Worm (Caenorhabditis elegans) whole organism, L4 larva: ENCODE measurements around the gene gst-44.

Source experiments
- D1046.2 ChIP-seq: fragments of 200-800 bp; sonication (Bioruptor generic); IDR thresholded peaks from 2 replicates; pipeline ENCODE4 v1.3.6; 2022; ENCODE audit warnings: missing genetic modification characterization, missing compliant biosample characterization
- F10B5.3 ChIP-seq: sonication (generic microtip); optimal IDR thresholded peaks from 2 replicates; lab custom pipeline; 2016; ENCODE audit warnings: mild to moderate bottlenecking, missing genetic modification characterization, missing compliant biosample characterization
- F26F4.8 ChIP-seq: fragments of 200-800 bp; sonication (Bioruptor generic); conservative IDR thresholded peaks from 2 replicates; pipeline ENCODE4 v1.3.6; 2022; ENCODE audit warnings: missing genetic modification characterization, missing compliant biosample characterization
- F44E2.7 ChIP-seq: fragments of 200-800 bp; sonication (Bioruptor generic); IDR thresholded peaks from 2 replicates; pipeline ENCODE4 v2.1.2; 2022; ENCODE audit warnings: missing genetic modification characterization, missing compliant biosample characterization
- T20F7.1 ChIP-seq: fragments of 200-800 bp; sonication (Bioruptor generic); optimal IDR thresholded peaks from 2 replicates; lab custom pipeline; 2018; ENCODE audit warnings: mild to moderate bottlenecking, missing genetic modification characterization, missing compliant biosample characterization
- T26A8.4 ChIP-seq: fragments of 200-800 bp; sonication (Bioruptor generic); IDR thresholded peaks from 2 replicates; pipeline ENCODE4 v1.3.6; 2022; ENCODE audit warnings: missing genetic modification characterization, missing compliant biosample characterization
- Y48G9A.11 ChIP-seq: fragments of 200-800 bp; sonication (Bioruptor generic); IDR thresholded peaks from 2 replicates; pipeline ENCODE4 v1.3.6; 2022; ENCODE audit warnings: missing genetic modification reagents, missing genetic modification characterization, missing compliant biosample characterization
- Y75B8A.6 ChIP-seq: fragments of 200-800 bp; sonication (Bioruptor generic); IDR thresholded peaks from 2 replicates; pipeline ENCODE4 v1.3.6; 2022; ENCODE audit warnings: missing genetic modification reagents, missing genetic modification characterization, missing compliant biosample characterization
- ZK546.5 ChIP-seq, 2 experiments: sonication (generic microtip); optimal IDR thresholded peaks; 2 replicates each; lab custom pipeline; 2017; ENCODE audit warnings: missing biosample characterization in 2 of 2, missing genetic modification characterization in 2 of 2
- aly-2 ChIP-seq: sonication (generic microtip); optimal IDR thresholded peaks from 2 replicates; lab custom pipeline; 2018; ENCODE audit warnings: missing biosample characterization, missing genetic modification characterization
- ceh-20 ChIP-seq: fragments of 200-800 bp; sonication (Bioruptor generic); IDR thresholded peaks from 2 replicates; pipeline ENCODE4 v1.3.6; 2022; ENCODE audit warnings: missing genetic modification reagents, missing genetic modification characterization, missing compliant biosample characterization
- ceh-28 ChIP-seq: fragments of 150-350 bp; optimal IDR thresholded peaks from 2 replicates; lab custom pipeline; 2014; ENCODE audit warnings: missing biosample characterization, missing genetic modification reagents, missing genetic modification characterization
- ceh-32 ChIP-seq: sonication (generic microtip); optimal IDR thresholded peaks from 2 replicates; lab custom pipeline; 2016; ENCODE audit warnings: mild to moderate bottlenecking, missing genetic modification characterization, missing compliant biosample characterization; ENCODE audit not compliant: poor library complexity
- ceh-62 ChIP-seq: sonication (generic microtip); optimal IDR thresholded peaks from 2 replicates; lab custom pipeline; 2017; ENCODE audit warnings: missing biosample characterization, missing genetic modification characterization
- ces-1 ChIP-seq: fragments of 150-350 bp; sonication (generic microtip); optimal IDR thresholded peaks from 4 replicates; lab custom pipeline; 2014; ENCODE audit warnings: missing biosample characterization, missing genetic modification reagents, missing genetic modification characterization
- cey-2 ChIP-seq: sonication (generic microtip); optimal IDR thresholded peaks from 3 replicates; lab custom pipeline; 2017; ENCODE audit warnings: missing genetic modification characterization, mild to moderate bottlenecking, missing compliant biosample characterization, antibody characterized with exemption, borderline replicate concordance; ENCODE audit not compliant: insufficient read depth
- ctbp-1 ChIP-seq: fragments of 200-800 bp; sonication (Bioruptor generic); IDR thresholded peaks from 2 replicates; pipeline ENCODE4 v1.3.6; 2022; ENCODE audit warnings: missing genetic modification reagents, missing genetic modification characterization, missing compliant biosample characterization
- daf-16 ChIP-seq, 3 experiments: sonication (generic microtip); optimal IDR thresholded peaks; 2 replicates each; lab custom pipeline; 2016 to 2017; ENCODE audit warnings: missing genetic modification characterization in 3 of 3, missing genetic modification reagents in 3 of 3, mild to moderate bottlenecking in 2 of 3, missing compliant biosample characterization in 2 of 3, missing biosample characterization in 1 of 3, moderate library complexity in 1 of 3
- daf-19 ChIP-seq: fragments of 200-800 bp; sonication (Bioruptor generic); conservative IDR thresholded peaks from 2 replicates; pipeline ENCODE4 v1.3.6; 2022; ENCODE audit warnings: missing genetic modification characterization, missing compliant biosample characterization
- dmd-8 ChIP-seq: fragments of 200-800 bp; sonication (Bioruptor generic); IDR thresholded peaks from 2 replicates; pipeline ENCODE4 v1.3.6; 2022; ENCODE audit warnings: missing genetic modification characterization, missing compliant biosample characterization
- dmd-9 ChIP-seq: fragments of 200-800 bp; sonication (Bioruptor generic); IDR thresholded peaks from 2 replicates; pipeline ENCODE4 v1.3.6; 2022; ENCODE audit warnings: missing genetic modification reagents, missing genetic modification characterization, missing compliant biosample characterization
- dpl-1 ChIP-seq: fragments of 150-350 bp; optimal IDR thresholded peaks from 2 replicates; lab custom pipeline; 2014; ENCODE audit warnings: missing biosample characterization, missing genetic modification reagents, missing genetic modification characterization
- egl-43 ChIP-seq: fragments of 200-800 bp; sonication (Bioruptor generic); IDR thresholded peaks from 2 replicates; pipeline ENCODE4 v1.3.6; 2022; ENCODE audit warnings: missing genetic modification reagents, missing genetic modification characterization, missing compliant biosample characterization
- fkh-10 ChIP-seq: fragments of 150-350 bp; optimal IDR thresholded peaks from 2 replicates; lab custom pipeline; 2014; ENCODE audit warnings: missing biosample characterization, missing genetic modification reagents, missing genetic modification characterization
- gei-8 ChIP-seq: fragments of 200-800 bp; sonication (Bioruptor generic); optimal IDR thresholded peaks from 2 replicates; lab custom pipeline; 2018; ENCODE audit warnings: mild to moderate bottlenecking, missing genetic modification characterization, missing compliant biosample characterization
- hlh-11 ChIP-seq: fragments of 200-800 bp; sonication (Bioruptor generic); optimal IDR thresholded peaks from 2 replicates; lab custom pipeline; 2018; ENCODE audit warnings: mild to moderate bottlenecking, missing genetic modification characterization, missing compliant biosample characterization
- jun-1 ChIP-seq: fragments of 150-350 bp; optimal IDR thresholded peaks from 2 replicates; lab custom pipeline; 2014; ENCODE audit warnings: missing biosample characterization, missing genetic modification reagents, missing genetic modification characterization
- lin-1 ChIP-seq: fragments of 200-800 bp; sonication (Bioruptor generic); IDR thresholded peaks from 2 replicates; pipeline ENCODE4 v1.3.6; 2022; ENCODE audit warnings: missing genetic modification reagents, missing genetic modification characterization, missing compliant biosample characterization
- lin-29 ChIP-seq: fragments of 200-800 bp; sonication (Bioruptor generic); IDR thresholded peaks from 2 replicates; pipeline ENCODE4 v1.3.6; 2022; ENCODE audit warnings: missing genetic modification reagents, missing genetic modification characterization, missing compliant biosample characterization
- lir-3 ChIP-seq: sonication (generic microtip); optimal IDR thresholded peaks from 2 replicates; lab custom pipeline; 2016; ENCODE audit warnings: mild to moderate bottlenecking, missing genetic modification characterization, missing compliant biosample characterization
- lsy-2 ChIP-seq, 2 experiments: fragments of 150-350 bp in 1 of 2; sonication (generic microtip) in 1 of 2; optimal IDR thresholded peaks; 2 replicates each; lab custom pipeline; 2014 to 2017; ENCODE audit warnings: missing biosample characterization in 2 of 2, missing genetic modification characterization in 2 of 2
- mdt-29 ChIP-seq: fragments of 200-800 bp; sonication (Bioruptor generic); IDR thresholded peaks from 2 replicates; pipeline ENCODE4 v1.3.6; 2022; ENCODE audit warnings: missing genetic modification reagents, missing genetic modification characterization, missing compliant biosample characterization
- mxl-2 ChIP-seq: fragments of 200-800 bp; sonication (Bioruptor generic); conservative IDR thresholded peaks from 2 replicates; pipeline ENCODE4 v1.3.6; 2022; ENCODE audit warnings: missing genetic modification reagents, missing genetic modification characterization, missing compliant biosample characterization
- nhr-10 ChIP-seq: fragments of 150-350 bp; optimal IDR thresholded peaks from 2 replicates; lab custom pipeline; 2014; ENCODE audit warnings: missing biosample characterization, missing genetic modification characterization
- nhr-25 ChIP-seq: sonication (generic microtip); optimal IDR thresholded peaks from 2 replicates; lab custom pipeline; 2017; ENCODE audit warnings: missing genetic modification characterization, mild to moderate bottlenecking, missing compliant biosample characterization, antibody characterized with exemption, moderate library complexity, borderline replicate concordance; ENCODE audit not compliant: insufficient read depth
- nhr-42 ChIP-seq: fragments of 200-800 bp; sonication (Bioruptor generic); IDR thresholded peaks from 2 replicates; pipeline ENCODE4 v1.3.6; 2022; ENCODE audit warnings: missing genetic modification characterization, missing compliant biosample characterization
- nhr-48 ChIP-seq: sonication (generic microtip); optimal IDR thresholded peaks from 2 replicates; lab custom pipeline; 2016; ENCODE audit warnings: mild to moderate bottlenecking, missing genetic modification characterization, missing compliant biosample characterization
- nhr-76 ChIP-seq: fragments of 150-350 bp; optimal IDR thresholded peaks from 2 replicates; lab custom pipeline; 2014; ENCODE audit warnings: missing biosample characterization, missing genetic modification characterization
- pha-4 ChIP-seq, 2 experiments: fragments of 150-350 bp in 1 of 2; fragments of 200-800 bp in 1 of 2; sonication (Bioruptor generic) in 1 of 2; IDR thresholded peaks in 1 of 2; optimal IDR thresholded peaks in 1 of 2; 2 replicates each; pipeline versions ENCODE4 v1.3.6 to Lab custom; 2014 to 2022; ENCODE audit warnings: missing genetic modification characterization in 2 of 2, missing genetic modification reagents in 2 of 2, missing biosample characterization in 1 of 2, missing compliant biosample characterization in 1 of 2
- sdz-12 ChIP-seq: fragments of 200-800 bp; sonication (Bioruptor generic); optimal IDR thresholded peaks from 2 replicates; lab custom pipeline; 2018; ENCODE audit warnings: mild to moderate bottlenecking, missing genetic modification characterization, missing compliant biosample characterization
- set-16 ChIP-seq: fragments of 200-800 bp; sonication (Bioruptor generic); IDR thresholded peaks from 2 replicates; pipeline ENCODE4 v1.3.6; 2022; ENCODE audit warnings: missing genetic modification reagents, missing genetic modification characterization, missing compliant biosample characterization
- snpc-4 ChIP-seq: fragments of 150-350 bp; optimal IDR thresholded peaks from 2 replicates; lab custom pipeline; 2014; ENCODE audit warnings: missing biosample characterization, missing genetic modification characterization
- spr-1 ChIP-seq: sonication (generic microtip); optimal IDR thresholded peaks from 2 replicates; lab custom pipeline; 2016; ENCODE audit warnings: mild to moderate bottlenecking, missing genetic modification characterization, missing compliant biosample characterization
- unc-130 ChIP-seq: sonication (generic microtip); optimal IDR thresholded peaks from 2 replicates; lab custom pipeline; 2016; ENCODE audit warnings: missing genetic modification reagents, missing genetic modification characterization, missing compliant biosample characterization
- unc-62 ChIP-seq, 3 experiments: fragments of 150-350 bp in 1 of 3; sonication (generic microtip); optimal IDR thresholded peaks in 2 of 3; peaks in 1 of 3; 1 replicate in 1 of 3; 2 replicates in 2 of 3; lab custom pipeline; 2014 to 2017; ENCODE audit warnings: missing biosample characterization in 3 of 3, missing genetic modification characterization in 3 of 3, missing genetic modification reagents in 3 of 3, missing genotype in 1 of 3
- zfp-2 ChIP-seq: sonication (generic microtip); optimal IDR thresholded peaks from 2 replicates; lab custom pipeline; 2016; ENCODE audit warnings: mild to moderate bottlenecking, missing genetic modification characterization, missing compliant biosample characterization
- zfp-3 ChIP-seq: fragments of 200-800 bp; sonication (Bioruptor generic); conservative IDR thresholded peaks from 2 replicates; pipeline ENCODE4 v1.3.6; 2022; ENCODE audit warnings: missing genetic modification reagents, missing genetic modification characterization, missing compliant biosample characterization
- ztf-11 ChIP-seq: fragments of 150-350 bp; optimal IDR thresholded peaks from 2 replicates; lab custom pipeline; 2014; ENCODE audit warnings: missing biosample characterization, missing genetic modification characterization

The gst-44 gene

DNA sequence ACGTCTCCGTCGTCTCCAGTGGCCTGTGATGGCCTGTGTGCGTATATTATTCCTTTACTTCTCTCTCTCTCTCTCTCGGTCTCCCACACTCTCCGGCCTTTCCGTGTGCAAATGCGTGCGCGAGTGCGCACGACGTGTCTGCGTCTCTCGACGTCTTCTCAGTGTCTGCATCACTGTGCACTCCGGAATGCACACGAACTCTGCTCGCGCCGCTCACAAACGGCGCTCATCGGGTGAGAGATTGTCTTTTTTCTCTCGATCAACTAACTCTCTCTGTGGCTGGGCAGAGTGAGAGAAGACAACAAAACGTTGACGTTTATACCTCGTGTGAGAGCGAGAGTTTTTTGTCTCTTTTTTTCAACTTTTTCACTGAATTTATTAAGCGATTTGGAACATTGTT, 34.8 kb upstream of the gst-44 start (continued):
- TF ChIP-seq ceh-32 (tag; lab: Kevin White, UChicago) (no peak), nhr-25 (tag; lab: Kevin White, UChicago) (peak; percentile 50), cey-2 (tag; lab: Kevin White, UChicago) (no peak), ceh-28 (tag; lab: Kevin White, UChicago) (no peak), gei-8 (peak; percentile 48), F44E2.7 (no peak), lin-1 (GFP tag; lab: Robert Waterston, UW) (peak; percentile 90), ceh-20 (GFP tag; lab: Robert Waterston, UW) (peak; percentile 83), hlh-11 (peak; percentile 97), ztf-11 (tag; lab: Kevin White, UChicago) (no peak), jun-1 (tag; lab: Kevin White, UChicago) (peak; percentile 80), F10B5.3 (tag; lab: Kevin White, UChicago) (peak; percentile 14), unc-62 (GFP tag; optimal IDR thresholded peaks at IDR 0.05 in 1 of 2; lab: Kevin White, UChicago) (peak in 1 of 2 experiments; percentile 97), unc-62 (tag; optimal IDR thresholded peaks at IDR 0.05; lab: Kevin White, UChicago) (no peak), ZK546.5 (tag; optimal IDR thresholded peaks at IDR 0.05; lab: Kevin White, UChicago) (no peak), lin-29 (GFP tag; lab: Robert Waterston, UW) (0 out of 2 replicates have a peak, but pooled peaks have one; percentile 45), ceh-62 (tag; lab: Kevin White, UChicago) (no peak), daf-19 (GFP tag; lab: Robert Waterston, UW) (no peak), mdt-29 (GFP tag; lab: Robert Waterston, UW) (no peak), lsy-2 (tag; optimal IDR thresholded peaks at IDR 0.05; lab: Kevin White, UChicago) (peak; percentile 64 to 85), lir-3 (tag; lab: Kevin White, UChicago) (no peak), daf-16 (GFP tag; optimal IDR thresholded peaks at IDR 0.05; lab: Kevin White, UChicago) (peak; percentile 56 to 67), daf-16 (tag; optimal IDR thresholded peaks at IDR 0.05; lab: Kevin White, UChicago) (peak; percentile 68), fkh-10 (peak; percentile 58), ces-1 (GFP tag; lab: Kevin White, UChicago) (no peak), nhr-76 (tag; lab: Kevin White, UChicago) (no peak), F26F4.8 (no peak), unc-130 (GFP tag; lab: Kevin White, UChicago) (peak; percentile 32), egl-43 (peak; percentile 88), dmd-8 (0 out of 2 replicates have a peak, but pooled peaks have one; percentile 54), ctbp-1 (peak; percentile 92), T26A8.4 (GFP tag; lab: Robert Waterston, UW) (peak; percentile 72; the same call in 1 of the 2 replicates), spr-1 (tag; lab: Kevin White, UChicago) (peak; percentile 74), snpc-4 (tag; lab: Kevin White, UChicago) (no peak), aly-2 (tag; lab: Kevin White, UChicago) (no peak), T20F7.1 (no peak), Y75B8A.6 (GFP tag; lab: Robert Waterston, UW) (peak; percentile 36; the same call in 1 of the 2 replicates), nhr-48 (tag; lab: Kevin White, UChicago) (peak; percentile 92), Y48G9A.11 (no peak), sdz-12 (GFP tag; lab: Kevin White, UChicago) (peak; percentile 47), zfp-3 (GFP tag; lab: Robert Waterston, UW) (no peak; the same call in 1 of the 2 replicates), dmd-9 (GFP tag; lab: Robert Waterston, UW) (peak; percentile 74), zfp-2 (tag; lab: Kevin White, UChicago) (peak; percentile 8), D1046.2 (GFP tag; lab: Robert Waterston, UW) (no peak), nhr-42 (GFP tag; lab: Robert Waterston, UW) (peak; percentile 57; the same call in 1 of the 2 replicates), nhr-10 (tag; lab: Kevin White, UChicago) (peak; percentile 84), set-16 (GFP tag; lab: Robert Waterston, UW) (peak; percentile 92), mxl-2 (GFP tag; lab: Robert Waterston, UW) (peak; percentile 45; the same call in 1 of the 2 replicates), pha-4 (GFP tag; IDR thresholded peaks at IDR 0.05; lab: Robert Waterston, UW) (peak; percentile 80), pha-4 (tag; optimal IDR thresholded peaks at IDR 0.05; lab: Kevin White, UChicago) (no peak), dpl-1 (peak; percentile 47)
